Worm (Caenorhabditis elegans) whole organism, early embryonic: ENCODE measurements around the gene ins-5.

Source experiments
- B0310.2 ChIP-seq: sonication (generic microtip); optimal IDR thresholded peaks from 2 replicates; lab custom pipeline; 2016; ENCODE audit warnings: mild to moderate bottlenecking, missing genetic modification characterization, missing compliant biosample characterization
- F13C5.2 ChIP-seq: sonication (generic microtip); optimal IDR thresholded peaks from 2 replicates; lab custom pipeline; 2017; ENCODE audit warnings: mild to moderate bottlenecking, missing genetic modification characterization, inconsistent platforms, missing compliant biosample characterization
- aly-1 ChIP-seq: sonication (generic microtip); optimal IDR thresholded peaks from 2 replicates; lab custom pipeline; 2016; ENCODE audit warnings: missing genetic modification characterization, missing compliant biosample characterization
- ama-1 ChIP-seq: fragments of 150-350 bp; optimal IDR thresholded peaks from 2 replicates; lab custom pipeline; 2014
- ceh-13 ChIP-seq: fragments of 200-800 bp; sonication (Bioruptor generic); optimal IDR thresholded peaks from 2 replicates; lab custom pipeline; 2018; ENCODE audit warnings: mild to moderate bottlenecking, missing genetic modification characterization, missing compliant biosample characterization
- ceh-36 ChIP-seq: sonication (generic microtip); optimal IDR thresholded peaks from 2 replicates; lab custom pipeline; 2016; ENCODE audit warnings: missing genetic modification characterization, inconsistent platforms, missing compliant biosample characterization
- ets-7 ChIP-seq: sonication (generic microtip); optimal IDR thresholded peaks from 2 replicates; lab custom pipeline; 2016; ENCODE audit warnings: missing genotype, missing genetic modification characterization, missing compliant biosample characterization
- flt-1 ChIP-seq: fragments of 200-800 bp; sonication (Bioruptor generic); IDR thresholded peaks from 2 replicates; pipeline ENCODE4 v1.3.6; 2022; ENCODE audit warnings: missing genetic modification characterization, missing compliant biosample characterization
- hmbx-1 ChIP-seq: sonication (generic microtip); optimal IDR thresholded peaks from 2 replicates; lab custom pipeline; 2016; ENCODE audit warnings: mild to moderate bottlenecking, missing genetic modification characterization, missing compliant biosample characterization
- hmg-4 ChIP-seq: fragments of 200-800 bp; sonication (Bioruptor generic); optimal IDR thresholded peaks from 2 replicates; lab custom pipeline; 2018; ENCODE audit warnings: mild to moderate bottlenecking, missing genetic modification characterization, missing compliant biosample characterization
- hnd-1 ChIP-seq: sonication (generic microtip); optimal IDR thresholded peaks from 2 replicates; lab custom pipeline; 2016; ENCODE audit warnings: missing genetic modification characterization, missing compliant biosample characterization
- pes-1 ChIP-seq: fragments of 200-800 bp; sonication (Bioruptor generic); IDR thresholded peaks from 2 replicates; pipeline ENCODE4 v1.3.6; 2022; ENCODE audit warnings: missing genetic modification reagents, missing genetic modification characterization, missing compliant biosample characterization
- scrt-1 ChIP-seq: fragments of 200-800 bp; sonication (Bioruptor generic); IDR thresholded peaks from 2 replicates; pipeline ENCODE4 v1.3.6; 2022; ENCODE audit warnings: missing genetic modification characterization, missing compliant biosample characterization
- sea-1 ChIP-seq: fragments of 200-800 bp; sonication (Bioruptor generic); conservative IDR thresholded peaks from 2 replicates; pipeline ENCODE4 v1.3.6; 2022; ENCODE audit warnings: missing genetic modification characterization, missing compliant biosample characterization
- tbx-11 ChIP-seq: fragments of 200-800 bp; sonication (Bioruptor generic); IDR thresholded peaks from 2 replicates; pipeline ENCODE4 v1.3.6; 2022; ENCODE audit warnings: missing genetic modification characterization, missing compliant biosample characterization
- tbx-37 ChIP-seq: fragments of 200-800 bp; sonication (Bioruptor generic); conservative IDR thresholded peaks from 2 replicates; pipeline ENCODE4 v1.3.6; 2022; ENCODE audit warnings: missing genetic modification reagents, missing genetic modification characterization, missing compliant biosample characterization
- tra-4 ChIP-seq: sonication (generic microtip); optimal IDR thresholded peaks from 2 replicates; lab custom pipeline; 2017; ENCODE audit warnings: missing genetic modification characterization, missing compliant biosample characterization

The ins-5 gene

ce11 chrII:5959575-5960119 is 37.7 kb upstream of the ins-5 start:
- TF ChIP-seq scrt-1: no peak
- TF ChIP-seq B0310.2 (tag; lab: Kevin White, UChicago): no peak
- no peak for TF ChIP-seq flt-1 (GFP tag; lab: Robert Waterston, UW)

- no peak for TF ChIP-seq aly-1 (tag; lab: Kevin White, UChicago)
- TF ChIP-seq tra-4 (tag; lab: Kevin White, UChicago): no peak
- no peak for TF ChIP-seq hmbx-1 (tag; lab: Kevin White, UChicago)
- no peak for TF ChIP-seq ceh-36 (tag; lab: Kevin White, UChicago)
- no peak for TF ChIP-seq ets-7 (tag; lab: Kevin White, UChicago)
- no peak for TF ChIP-seq scrt-1
- TF ChIP-seq hmg-4: no peak
- TF ChIP-seq ama-1 (lab: Kevin White, UChicago): no peak
- no peak for TF ChIP-seq sea-1
- TF ChIP-seq B0310.2 (tag; lab: Kevin White, UChicago): no peak
- no peak for TF ChIP-seq hnd-1 (tag; lab: Kevin White, UChicago)
- TF ChIP-seq tbx-11: no peak
- no peak for TF ChIP-seq ceh-13 (GFP tag; lab: Kevin White, UChicago)
- no peak for TF ChIP-seq flt-1 (GFP tag; lab: Robert Waterston, UW)
- no peak for TF ChIP-seq pes-1 (GFP tag; lab: Robert Waterston, UW)
- no peak for TF ChIP-seq tbx-37 (GFP tag; lab: Robert Waterston, UW)
- no peak for TF ChIP-seq F13C5.2
Observed at ce11 chrII:5961317-5961716, 36.0 kb upstream of the ins-5 start, which contains the start of gene B0034.7. Gene B0034.7 (plus strand): TSS chrII:5961617.

- no peak for TF ChIP-seq pes-1 (GFP tag; lab: Robert Waterston, UW)
- TF ChIP-seq flt-1 (GFP tag; lab: Robert Waterston, UW): no peak
- no peak for TF ChIP-seq aly-1 (tag; lab: Kevin White, UChicago)
- no peak for TF ChIP-seq F13C5.2
- TF ChIP-seq ets-7 (tag; lab: Kevin White, UChicago): no peak
- no peak for TF ChIP-seq ama-1 (lab: Kevin White, UChicago)
- TF ChIP-seq hmg-4: no peak
- TF ChIP-seq hnd-1 (tag; lab: Kevin White, UChicago): no peak
- no peak for TF ChIP-seq B0310.2 (tag; lab: Kevin White, UChicago)
- no peak for TF ChIP-seq ceh-36 (tag; lab: Kevin White, UChicago)
- TF ChIP-seq tbx-37 (GFP tag; lab: Robert Waterston, UW): no peak
- TF ChIP-seq sea-1: no peak
- TF ChIP-seq tra-4 (tag; lab: Kevin White, UChicago): no peak
- no peak for TF ChIP-seq scrt-1
- no peak for TF ChIP-seq hmbx-1 (tag; lab: Kevin White, UChicago)
- TF ChIP-seq tbx-11: no peak
Observed at ce11 chrII:5962343-5962742, 35.0 kb upstream of the ins-5 start.

ce11 chrII:5964962-5965361 is 32.4 kb upstream of the ins-5 start:
- no peak for TF ChIP-seq hmbx-1 (tag; lab: Kevin White, UChicago)
- no peak for TF ChIP-seq sea-1
- no peak for TF ChIP-seq hnd-1 (tag; lab: Kevin White, UChicago)
- TF ChIP-seq ama-1 (lab: Kevin White, UChicago): no peak
- TF ChIP-seq flt-1 (GFP tag; lab: Robert Waterston, UW): no peak
- TF ChIP-seq ceh-36 (tag; lab: Kevin White, UChicago): no peak
- no peak for TF ChIP-seq scrt-1
- no peak for TF ChIP-seq aly-1 (tag; lab: Kevin White, UChicago)
- TF ChIP-seq F13C5.2: no peak
- no peak for TF ChIP-seq tbx-37 (GFP tag; lab: Robert Waterston, UW)
- no peak for TF ChIP-seq tra-4 (tag; lab: Kevin White, UChicago)
- TF ChIP-seq tbx-11: no peak
- no peak for TF ChIP-seq ceh-13 (GFP tag; lab: Kevin White, UChicago)
- no peak for TF ChIP-seq ets-7 (tag; lab: Kevin White, UChicago)
- TF ChIP-seq B0310.2 (tag; lab: Kevin White, UChicago): no peak

ce11 chrII:5966637-5967036 is 30.7 kb upstream of the ins-5 start:
- TF ChIP-seq scrt-1 (no peak), ets-7 (tag; lab: Kevin White, UChicago) (peak; percentile 2)

- TF ChIP-seq tra-4 (tag; lab: Kevin White, UChicago): no peak
- no peak for TF ChIP-seq ets-7 (tag; lab: Kevin White, UChicago)
- no peak for TF ChIP-seq tbx-37 (GFP tag; lab: Robert Waterston, UW)
- no peak for TF ChIP-seq ceh-36 (tag; lab: Kevin White, UChicago)
- no peak for TF ChIP-seq hmg-4
- no peak for TF ChIP-seq B0310.2 (tag; lab: Kevin White, UChicago)
- TF ChIP-seq tbx-11: no peak
- TF ChIP-seq ama-1 (lab: Kevin White, UChicago): no peak
- no peak for TF ChIP-seq aly-1 (tag; lab: Kevin White, UChicago)
- no peak for TF ChIP-seq pes-1 (GFP tag; lab: Robert Waterston, UW)
- TF ChIP-seq hmbx-1 (tag; lab: Kevin White, UChicago): no peak
- no peak for TF ChIP-seq scrt-1
- TF ChIP-seq flt-1 (GFP tag; lab: Robert Waterston, UW): no peak
- no peak for TF ChIP-seq hnd-1 (tag; lab: Kevin White, UChicago)
Observed at ce11 chrII:5968037-5968436, 29.3 kb upstream of the ins-5 start, which contains the start of gene B0034.1. Gene B0034.1 (plus strand): TSS chrII:5968337.

ce11 chrII:5969303-5969702 is 28.1 kb upstream of the ins-5 start, which contains the start of gene B0034.4:
Gene B0034.4 (minus strand): TSS chrII:5969531.
- TF ChIP-seq hmbx-1 (tag; lab: Kevin White, UChicago) (no peak), ceh-36 (tag; lab: Kevin White, UChicago) (no peak), scrt-1 (no peak), F13C5.2 (no peak), flt-1 (GFP tag; lab: Robert Waterston, UW) (no peak), ets-7 (tag; lab: Kevin White, UChicago) (no peak)
